Fruit fly (Drosophila melanogaster): Measurements from ENCODE around the gene CenG1A.

Gene CenG1A

dm6 chr2L:13905072-13905847 is 69.9 kb downstream of the CenG1A start, which contains the start of gene Ance (continued):
- TF ChIP-seq CG6654 (GFP tag; optimal IDR thresholded peaks at IDR 0.05), result no peak
- TF ChIP-seq CG18476 (GFP tag; optimal IDR thresholded peaks at IDR 0.05), result peak; percentile 32
- TF ChIP-seq CG30431 (GFP tag; optimal IDR thresholded peaks at IDR 0.05), result peak; percentile 22
- no peak for TF ChIP-seq CG14667 (GFP tag; IDR thresholded peaks at IDR 0.05)
- peak; percentile 66 for TF ChIP-seq CG11247 (GFP tag; IDR thresholded peaks at IDR 0.05)
- TF ChIP-seq Sox100B (GFP tag; optimal IDR thresholded peaks at IDR 0.05), result no peak
- TF ChIP-seq emc (GFP tag; optimal IDR thresholded peaks at IDR 0.05), result no peak
- TF ChIP-seq Dll (GFP tag; IDR thresholded peaks at IDR 0.05; ENCODE audit: partially characterized antibody), result no peak
- no peak for TF ChIP-seq Lhr (GFP tag; optimal IDR thresholded peaks at IDR 0.05)
- no peak for TF ChIP-seq CG7928 (GFP tag; optimal IDR thresholded peaks at IDR 0.05)
- no peak for TF ChIP-seq run (tag; optimal IDR thresholded peaks at IDR 0.05)
- TF ChIP-seq CG18011 (GFP tag; optimal IDR thresholded peaks at IDR 0.05), result peak; percentile 68
- no peak for TF ChIP-seq chn (GFP tag; optimal IDR thresholded peaks at IDR 0.05)
- TF ChIP-seq gro (GFP tag; optimal IDR thresholded peaks at IDR 0.05), result peak; percentile 56
- peak; percentile 48 for TF ChIP-seq CG13775 (GFP tag; optimal IDR thresholded peaks at IDR 0.05)
- TF ChIP-seq CG15269 (tag; optimal IDR thresholded peaks at IDR 0.05), result peak; percentile 51
- TF ChIP-seq CG4730 (GFP tag; IDR thresholded peaks at IDR 0.05), result no peak
- TF ChIP-seq amos (GFP tag; IDR thresholded peaks at IDR 0.05; ENCODE audit: partially characterized antibody), result no peak; the same call in 1 of the 2 replicates
- no peak for TF ChIP-seq gcm2 (GFP tag; optimal IDR thresholded peaks at IDR 0.05)
- peak; percentile 7 for TF ChIP-seq pho (GFP tag; optimal IDR thresholded peaks at IDR 0.05)
- 0 out of 2 replicates have a peak, but pooled peaks have one; percentile 10 for TF ChIP-seq HLH3B (GFP tag; IDR thresholded peaks at IDR 0.05)
- TF ChIP-seq CG6272 (GFP tag; IDR thresholded peaks at IDR 0.05), result no peak
- TF ChIP-seq al (GFP tag; IDR thresholded peaks at IDR 0.05), result peak; percentile 57; the same call in 1 of the 2 replicates
- peak; percentile 39 for TF ChIP-seq CG12391 (tag; optimal IDR thresholded peaks at IDR 0.05)
- TF ChIP-seq CG9609 (GFP tag; optimal IDR thresholded peaks at IDR 0.05), result no peak
- no peak for TF ChIP-seq CG14050 (GFP tag; IDR thresholded peaks at IDR 0.05)
- no peak for TF ChIP-seq CG12219 (GFP tag; optimal IDR thresholded peaks at IDR 0.05)
- TF ChIP-seq CG17568 (GFP tag; optimal IDR thresholded peaks at IDR 0.05), result no peak
- TF ChIP-seq fru (optimal IDR thresholded peaks at IDR 0.05), result no peak
- peak; percentile 83 for TF ChIP-seq Med (GFP tag)
- TF ChIP-seq CG2678 (tag; optimal IDR thresholded peaks at IDR 0.05), result peak; percentile 69
- no peak for TF ChIP-seq CG2889 (GFP tag; IDR thresholded peaks at IDR 0.05)
- no peak for TF ChIP-seq CG11093 (GFP tag; IDR thresholded peaks at IDR 0.05)
- peak; percentile 37 for TF ChIP-seq schlank (tag; optimal IDR thresholded peaks at IDR 0.05)
- TF ChIP-seq Dfd (GFP tag; optimal IDR thresholded peaks at IDR 0.05), result no peak
- peak; percentile 31 for TF ChIP-seq CG8924 (tag; optimal IDR thresholded peaks at IDR 0.05)
- TF ChIP-seq HmgD (GFP tag; optimal IDR thresholded peaks at IDR 0.05), result no peak
- TF ChIP-seq Hmr (GFP tag; optimal IDR thresholded peaks at IDR 0.05), result peak; percentile 54
- TF ChIP-seq Camta (GFP tag; optimal IDR thresholded peaks at IDR 0.05), result no peak
- TF ChIP-seq Atf3 (GFP tag; optimal IDR thresholded peaks at IDR 0.05), result no peak
- no peak for TF ChIP-seq CG4360 (GFP tag; IDR thresholded peaks at IDR 0.05)
- TF ChIP-seq crp (GFP tag; optimal IDR thresholded peaks at IDR 0.05), result no peak
- peak; percentile 54; the same call in 1 of the 2 replicates for TF ChIP-seq Ptx1 (GFP tag; IDR thresholded peaks at IDR 0.05)
- TF ChIP-seq CG10462 (GFP tag; optimal IDR thresholded peaks at IDR 0.05), result no peak
- no peak for TF ChIP-seq Kr (GFP tag; optimal IDR thresholded peaks at IDR 0.05)
- TF ChIP-seq Hr39 (optimal IDR thresholded peaks at IDR 0.05), result no peak
- TF ChIP-seq CG10543 (GFP tag; optimal IDR thresholded peaks at IDR 0.05), result peak; percentile 23
- TF ChIP-seq Abd-B (GFP tag; optimal IDR thresholded peaks at IDR 0.05), result peak; percentile 35
- no peak for TF ChIP-seq ab (GFP tag; optimal IDR thresholded peaks at IDR 0.05)
- TF ChIP-seq CG2875 (GFP tag; optimal IDR thresholded peaks at IDR 0.05), result no peak

Measured in whole organism, embryonic.